Worm (Caenorhabditis elegans) whole organism, L1 larva: Measurements from ENCODE around the gene srt-70.

Experiments used
- grh-1 ChIP-seq: fragments of 200-800 bp; sonication (Bioruptor generic); IDR thresholded peaks from 2 replicates; pipeline ENCODE4 v1.3.6; 2022; ENCODE audit warnings: missing genetic modification reagents, missing genetic modification characterization, missing compliant biosample characterization
- nhr-237 ChIP-seq: fragments of 150-350 bp; optimal IDR thresholded peaks from 2 replicates; lab custom pipeline; 2014; ENCODE audit warnings: missing biosample characterization, missing genetic modification characterization
- tbx-2 ChIP-seq: sonication (generic microtip); optimal IDR thresholded peaks from 2 replicates; lab custom pipeline; 2016; ENCODE audit warnings: missing genetic modification characterization, missing compliant biosample characterization

DNA sequence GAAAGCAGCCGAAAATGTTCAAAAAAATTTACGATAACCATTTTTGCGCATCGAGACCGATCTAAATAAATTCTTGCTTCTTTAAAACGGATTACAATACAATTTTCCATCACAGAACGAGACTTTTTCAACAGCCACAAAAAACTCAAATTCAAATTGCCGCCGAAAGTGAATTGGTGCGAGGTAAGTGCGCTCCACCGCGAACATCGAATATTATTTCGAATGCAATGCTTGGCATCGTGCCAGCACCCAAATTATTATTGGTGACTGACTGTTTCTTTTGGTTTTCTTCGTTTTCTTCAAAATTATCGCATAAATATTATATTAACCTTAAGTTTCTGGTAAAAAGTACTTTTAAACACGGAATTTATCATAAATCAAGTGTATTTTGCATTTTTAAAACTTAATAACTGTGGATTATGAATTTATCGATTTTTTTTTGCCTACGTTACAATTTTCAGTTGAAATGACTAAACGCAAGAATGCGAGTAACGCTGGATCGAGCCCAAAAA, 9.7 kb upstream of the srt-70 start, which contains the start of gene penr-1:
- TF ChIP-seq nhr-237 (tag; lab: Kevin White, UChicago), result peak; percentile 6
- TF ChIP-seq tbx-2 (tag; lab: Kevin White, UChicago), result peak; percentile 59
- TF ChIP-seq grh-1, result peak; percentile 33; the same call in 1 of the 2 replicates
